Worm (Caenorhabditis elegans): ENCODE measurements around the gene C27F2.4.

DNA sequence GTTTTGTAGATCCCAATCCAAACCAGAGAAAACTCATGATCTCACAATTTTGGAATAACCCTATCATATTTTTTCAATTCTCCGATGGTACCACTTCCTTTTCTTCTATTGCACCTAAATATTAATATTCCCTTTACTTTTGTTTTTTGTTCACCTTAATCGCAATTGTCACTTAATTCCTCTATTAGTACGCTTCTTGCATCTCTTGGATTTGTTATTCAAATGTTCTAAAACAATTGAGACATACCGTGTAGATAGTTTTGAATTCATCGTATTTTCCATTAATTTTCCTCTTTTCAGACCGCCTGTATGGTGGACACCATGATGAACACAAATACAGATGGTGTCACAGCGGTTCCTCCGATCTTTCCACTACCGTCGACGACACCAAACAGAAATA lies 8.3 kb downstream of the C27F2.4 start, which contains the start of gene flh-2:
- TF ChIP-seq ama-1 (optimal IDR thresholded peaks at IDR 0.05): no peak
- no peak for TF ChIP-seq F13C5.2 (tag; optimal IDR thresholded peaks at IDR 0.05)
- TF ChIP-seq hnd-1 (tag; optimal IDR thresholded peaks at IDR 0.05): no peak
- no peak for TF ChIP-seq ets-7 (tag; optimal IDR thresholded peaks at IDR 0.05)
- no peak for TF ChIP-seq B0310.2 (tag; optimal IDR thresholded peaks at IDR 0.05)
- no peak for TF ChIP-seq aly-1 (tag; optimal IDR thresholded peaks at IDR 0.05)
- TF ChIP-seq sea-1 (GFP tag; conservative IDR thresholded peaks at IDR 0.05): no peak
- no peak for TF ChIP-seq hmg-4 (GFP tag; optimal IDR thresholded peaks at IDR 0.05)
- no peak for TF ChIP-seq scrt-1 (GFP tag; IDR thresholded peaks at IDR 0.05)
- no peak for TF ChIP-seq tra-4 (tag; optimal IDR thresholded peaks at IDR 0.05)
